Fruit fly (Drosophila melanogaster) whole organism, embryonic: ENCODE data around the gene CG31313.
A peak's percentile ranks its signal among the peaks of the same experiment; 100 is the strongest.

Source experiments
- Atf-2 ChIP-seq: fragments of 200-800 bp; sonication (Bioruptor generic); optimal IDR thresholded peaks from 2 replicates; lab custom pipeline; 2016; ENCODE audit warnings: missing biosample characterization, missing genetic modification characterization
- BtbVII ChIP-seq: fragments of 200-800 bp; sonication (Bioruptor generic); optimal IDR thresholded peaks from 3 replicates; lab custom pipeline; 2017; ENCODE audit warnings: missing biosample characterization, mild to moderate bottlenecking, missing genetic modification characterization
- CG10565 ChIP-seq: fragments of 200-800 bp; sonication (Bioruptor generic); optimal IDR thresholded peaks from 3 replicates; lab custom pipeline; 2016; ENCODE audit warnings: missing biosample characterization, mild to moderate bottlenecking, missing genetic modification characterization
- CG11723 ChIP-seq: fragments of 200-800 bp; sonication (Bioruptor generic); optimal IDR thresholded peaks from 2 replicates; lab custom pipeline; 2017; ENCODE audit warnings: missing biosample characterization, mild to moderate bottlenecking, missing genetic modification characterization
- CG15269 ChIP-seq: fragments of 200-800 bp; sonication (Bioruptor generic); optimal IDR thresholded peaks from 2 replicates; lab custom pipeline; 2018; ENCODE audit warnings: missing biosample characterization, mild to moderate bottlenecking, missing genetic modification characterization, moderate library complexity
- CG18011 ChIP-seq: fragments of 200-800 bp; sonication (Bioruptor generic); optimal IDR thresholded peaks from 2 replicates; lab custom pipeline; 2017; ENCODE audit warnings: missing biosample characterization, missing genetic modification characterization, mild to moderate bottlenecking, moderate library complexity, missing genotype
- CG18262 ChIP-seq: fragments of 200-800 bp; optimal IDR thresholded peaks from 3 replicates; lab custom pipeline; 2019; ENCODE audit warnings: missing biosample characterization, mild to moderate bottlenecking, missing genetic modification characterization, moderate library complexity
- CG1832 ChIP-seq: fragments of 200-800 bp; sonication (Bioruptor generic); optimal IDR thresholded peaks from 2 replicates; lab custom pipeline; 2017; ENCODE audit warnings: missing biosample characterization, mild to moderate bottlenecking, missing genetic modification characterization, inconsistent platforms
- CG18476 ChIP-seq: fragments of 200-800 bp; sonication (Bioruptor generic); optimal IDR thresholded peaks from 2 replicates; lab custom pipeline; 2016; ENCODE audit warnings: missing biosample characterization, mild to moderate bottlenecking, missing genetic modification characterization
- CG32532 ChIP-seq: fragments of 200-800 bp; sonication (Bioruptor generic); IDR thresholded peaks from 2 replicates; pipeline ENCODE4 v1.3.6; 2022; ENCODE audit warnings: missing biosample characterization, missing genetic modification characterization
- CG5953 ChIP-seq: fragments of 200-800 bp; sonication (Bioruptor generic); IDR thresholded peaks from 2 replicates; pipeline ENCODE4 v1.3.6; 2022; ENCODE audit warnings: missing biosample characterization, missing genetic modification characterization
- CG6791 ChIP-seq: fragments of 200-800 bp; sonication (Bioruptor generic); IDR thresholded peaks from 3 replicates; pipeline ENCODE4 v1.3.6; 2022; ENCODE audit warnings: missing biosample characterization, missing genetic modification characterization; ENCODE audit not compliant: partially characterized antibody
- CG7357 ChIP-seq: fragments of 200-800 bp; sonication (Bioruptor generic); IDR thresholded peaks from 3 replicates; pipeline ENCODE4 v1.3.6; 2022; ENCODE audit warnings: missing biosample characterization, missing genetic modification characterization
- CG7786 ChIP-seq: fragments of 200-800 bp; sonication (Bioruptor generic); optimal IDR thresholded peaks from 2 replicates; lab custom pipeline; 2016; ENCODE audit warnings: missing biosample characterization, missing genetic modification characterization
- CG7963 ChIP-seq: fragments of 200-800 bp; sonication (Bioruptor generic); IDR thresholded peaks from 3 replicates; pipeline ENCODE4 v1.3.6; 2022; ENCODE audit warnings: missing biosample characterization, missing genetic modification characterization; ENCODE audit not compliant: partially characterized antibody
- Chrac-16 ChIP-seq: fragments of 200-800 bp; sonication (Bioruptor generic); optimal IDR thresholded peaks from 3 replicates; lab custom pipeline; 2016; ENCODE audit warnings: missing biosample characterization, missing genetic modification characterization
- Doc3 ChIP-seq: fragments of 200-800 bp; sonication (Bioruptor generic); IDR thresholded peaks from 3 replicates; pipeline ENCODE4 v1.3.6; 2022; ENCODE audit warnings: missing biosample characterization, missing genetic modification characterization; ENCODE audit not compliant: partially characterized antibody
- Ets97D ChIP-seq: fragments of 200-800 bp; sonication (Bioruptor generic); optimal IDR thresholded peaks from 3 replicates; lab custom pipeline; 2016; ENCODE audit warnings: missing biosample characterization, missing genetic modification characterization
- Hand ChIP-seq: fragments of 200-800 bp; sonication (Bioruptor generic); optimal IDR thresholded peaks from 2 replicates; lab custom pipeline; 2017; ENCODE audit warnings: mild to moderate bottlenecking, missing biosample characterization, missing genetic modification reagents, missing genetic modification characterization
- HmgD ChIP-seq: fragments of 200-800 bp; sonication (Bioruptor generic); optimal IDR thresholded peaks from 3 replicates; lab custom pipeline; 2016; ENCODE audit warnings: missing biosample characterization, missing genetic modification characterization
- Hr3 ChIP-seq: fragments of 200-800 bp; sonication (Bioruptor generic); optimal IDR thresholded peaks from 3 replicates; lab custom pipeline; 2016; ENCODE audit warnings: missing biosample characterization, missing genetic modification characterization
- MBD-R2 ChIP-seq: fragments of 200-800 bp; sonication (Bioruptor generic); IDR thresholded peaks from 2 replicates; pipeline ENCODE4 v1.3.6; 2022; ENCODE audit warnings: missing biosample characterization, missing genetic modification characterization
- Nf-YA ChIP-seq: fragments of 200-800 bp; sonication (Bioruptor generic); IDR thresholded peaks from 2 replicates; pipeline ENCODE4 v1.3.6; 2022; ENCODE audit warnings: missing biosample characterization, missing genetic modification characterization
- NfI ChIP-seq: fragments of 200-800 bp; sonication (Bioruptor generic); optimal IDR thresholded peaks from 3 replicates; lab custom pipeline; 2018; ENCODE audit warnings: missing biosample characterization, mild to moderate bottlenecking, missing genetic modification characterization, moderate library complexity
- Opbp ChIP-seq: fragments of 200-800 bp; sonication (Bioruptor generic); IDR thresholded peaks from 3 replicates; pipeline ENCODE4 v1.3.6; 2022; ENCODE audit warnings: missing biosample characterization, missing genetic modification characterization; ENCODE audit not compliant: partially characterized antibody
- Ravus ChIP-seq: fragments of 200-800 bp; sonication (Bioruptor generic); IDR thresholded peaks from 2 replicates; pipeline ENCODE4 v1.3.6; 2022; ENCODE audit warnings: missing biosample characterization, missing genetic modification characterization
- Spps ChIP-seq: fragments of 200-800 bp; sonication (Bioruptor generic); optimal IDR thresholded peaks from 2 replicates; lab custom pipeline; 2018; ENCODE audit warnings: missing biosample characterization, mild to moderate bottlenecking, missing genetic modification characterization
- caup ChIP-seq: fragments of 200-800 bp; sonication (Bioruptor generic); optimal IDR thresholded peaks from 3 replicates; lab custom pipeline; 2017; ENCODE audit warnings: missing biosample characterization, mild to moderate bottlenecking, missing genetic modification characterization, moderate library complexity; ENCODE audit not compliant: severe bottlenecking
- chinmo ChIP-seq: fragments of 200-800 bp; sonication (Bioruptor generic); IDR thresholded peaks from 4 replicates; pipeline ENCODE4 v1.3.6; 2022; ENCODE audit warnings: missing biosample characterization, missing genetic modification characterization; ENCODE audit not compliant: partially characterized antibody
- chm ChIP-seq: fragments of 200-800 bp; sonication (Bioruptor generic); IDR thresholded peaks from 2 replicates; pipeline ENCODE4 v1.3.6; 2022; ENCODE audit warnings: missing biosample characterization, missing genetic modification characterization
- chn ChIP-seq: fragments of 200-800 bp; sonication (Bioruptor generic); optimal IDR thresholded peaks from 2 replicates; lab custom pipeline; 2016; ENCODE audit warnings: missing biosample characterization, missing genetic modification characterization
- cwo ChIP-seq: fragments of 200-800 bp; sonication (Bioruptor generic); optimal IDR thresholded peaks from 3 replicates; lab custom pipeline; 2017; ENCODE audit warnings: missing biosample characterization, missing genetic modification characterization, mild to moderate bottlenecking, moderate library complexity, missing genetic modification reagents
- esg ChIP-seq: fragments of 200-800 bp; sonication (Bioruptor generic); conservative IDR thresholded peaks from 2 replicates; pipeline ENCODE4 v1.3.6; 2022; ENCODE audit warnings: missing biosample characterization, missing genetic modification characterization
- kay ChIP-seq: fragments of 200-800 bp; sonication (Bioruptor generic); optimal IDR thresholded peaks from 2 replicates; lab custom pipeline; 2016; ENCODE audit warnings: missing biosample characterization, missing genetic modification characterization
- lbe ChIP-seq: fragments of 200-800 bp; sonication (Bioruptor generic); optimal IDR thresholded peaks from 2 replicates; lab custom pipeline; 2016; ENCODE audit warnings: missing biosample characterization, mild to moderate bottlenecking, missing genetic modification characterization
- mld ChIP-seq: fragments of 200-800 bp; sonication (Bioruptor generic); IDR thresholded peaks from 3 replicates; pipeline ENCODE4 v1.3.6; 2022; ENCODE audit warnings: missing biosample characterization, missing genetic modification characterization; ENCODE audit not compliant: partially characterized antibody
- nau ChIP-seq: fragments of 200-800 bp; sonication (Bioruptor generic); optimal IDR thresholded peaks from 3 replicates; lab custom pipeline; 2017; ENCODE audit warnings: missing biosample characterization, mild to moderate bottlenecking, missing genetic modification characterization, missing genetic modification reagents
- nerfin-1 ChIP-seq: fragments of 200-800 bp; sonication (Bioruptor generic); optimal IDR thresholded peaks from 3 replicates; lab custom pipeline; 2019; ENCODE audit warnings: missing biosample characterization, mild to moderate bottlenecking, missing genetic modification characterization, moderate library complexity
- phol ChIP-seq: fragments of 200-800 bp; sonication (Bioruptor generic); optimal IDR thresholded peaks from 3 replicates; lab custom pipeline; 2018; ENCODE audit warnings: missing biosample characterization, mild to moderate bottlenecking, missing genetic modification characterization, moderate library complexity
- run ChIP-seq: fragments of 200-800 bp; sonication (Bioruptor generic); optimal IDR thresholded peaks from 3 replicates; lab custom pipeline; 2018; ENCODE audit warnings: missing biosample characterization, mild to moderate bottlenecking, missing genetic modification characterization
- scrt ChIP-seq: fragments of 200-800 bp; sonication (Bioruptor generic); optimal IDR thresholded peaks from 2 replicates; lab custom pipeline; 2018; ENCODE audit warnings: missing biosample characterization, mild to moderate bottlenecking, missing genetic modification characterization, moderate library complexity
- sens-2 ChIP-seq: fragments of 200-800 bp; sonication (Bioruptor generic); IDR thresholded peaks from 2 replicates; pipeline ENCODE4 v1.3.6; 2022; ENCODE audit warnings: missing biosample characterization, missing genetic modification characterization
- sim ChIP-seq: fragments of 200-800 bp; sonication (Bioruptor generic); IDR thresholded peaks from 2 replicates; pipeline ENCODE4 v1.3.6; 2022; ENCODE audit warnings: missing biosample characterization, missing genetic modification characterization
- sob ChIP-seq: fragments of 200-800 bp; sonication (Bioruptor generic); IDR thresholded peaks from 2 replicates; pipeline ENCODE4 v1.3.6; 2022; ENCODE audit warnings: missing biosample characterization, missing genetic modification characterization
- wdn ChIP-seq: fragments of 200-800 bp; sonication (Bioruptor generic); IDR thresholded peaks from 2 replicates; pipeline ENCODE4 v1.3.6; 2022; ENCODE audit warnings: missing biosample characterization, missing genetic modification characterization
- zfh2 ChIP-seq: fragments of 200-800 bp; sonication (Bioruptor generic); optimal IDR thresholded peaks from 2 replicates; lab custom pipeline; 2016; ENCODE audit warnings: missing biosample characterization, missing genetic modification characterization

The CG31313 gene

dm6 chr3R:14569411-14570107, 2.3 kb upstream of the CG31313 start, which contains the start of gene Cys (continued):
- no peak for TF ChIP-seq CG1832 (GFP tag; lab: Kevin White, UChicago)
- TF ChIP-seq chinmo (GFP tag; lab: Robert Waterston, UW) = peak; percentile 23; the same call in 1 of the 4 replicates
- no peak for TF ChIP-seq CG7963 (GFP tag; lab: Robert Waterston, UW)
- no peak for TF ChIP-seq kay (GFP tag; lab: Kevin White, UChicago)
- no peak for TF ChIP-seq HmgD (GFP tag; lab: Kevin White, UChicago)
- peak; percentile 47; the same call in 1 of the 2 replicates for TF ChIP-seq CG32532
- no peak for TF ChIP-seq Nf-YA (GFP tag; lab: Robert Waterston, UW)
- no peak for TF ChIP-seq nau (GFP tag; lab: Kevin White, UChicago)
- no peak for TF ChIP-seq Doc3 (GFP tag; lab: Robert Waterston, UW)
- TF ChIP-seq Hand (GFP tag; lab: Kevin White, UChicago) = no peak
- TF ChIP-seq sob (GFP tag; lab: Robert Waterston, UW) = peak; percentile 39; the same call in 1 of the 2 replicates
- no peak for TF ChIP-seq Chrac-16
- TF ChIP-seq CG6791 (GFP tag; lab: Robert Waterston, UW) = peak; percentile 46; the same call in 1 of the 3 replicates
- TF ChIP-seq CG7786 (GFP tag; lab: Kevin White, UChicago) = peak; percentile 17
- TF ChIP-seq Ravus = no peak

- TF ChIP-seq chn (GFP tag; lab: Kevin White, UChicago) = no peak
- TF ChIP-seq CG7357 (GFP tag; lab: Robert Waterston, UW) = no peak
- no peak for TF ChIP-seq Atf-2 (GFP tag; lab: Kevin White, UChicago)
- TF ChIP-seq scrt = no peak
- no peak for TF ChIP-seq CG11723 (GFP tag; lab: Kevin White, UChicago)
- TF ChIP-seq CG5953 (GFP tag; lab: Robert Waterston, UW) = no peak
- TF ChIP-seq Chrac-16 = no peak
- TF ChIP-seq CG10565 (GFP tag; lab: Kevin White, UChicago) = no peak
- no peak for TF ChIP-seq Hr3 (GFP tag; lab: Kevin White, UChicago)
- peak; percentile 46; the same call in 1 of the 2 replicates for TF ChIP-seq MBD-R2 (GFP tag; lab: Robert Waterston, UW)
- no peak for TF ChIP-seq mld
- TF ChIP-seq nerfin-1 (tag; lab: Kevin White, UChicago) = no peak
- peak; percentile 35; the same call in 1 of the 3 replicates for TF ChIP-seq Doc3 (GFP tag; lab: Robert Waterston, UW)
- TF ChIP-seq phol (tag; lab: Kevin White, UChicago) = no peak
- TF ChIP-seq BtbVII (GFP tag; lab: Kevin White, UChicago) = no peak
- TF ChIP-seq esg (GFP tag; lab: Robert Waterston, UW) = no peak
- TF ChIP-seq chm (GFP tag; lab: Robert Waterston, UW) = no peak; the same call in 1 of the 2 replicates
- no peak for TF ChIP-seq wdn
- TF ChIP-seq caup = peak; percentile 46
- no peak for TF ChIP-seq Opbp (GFP tag; lab: Robert Waterston, UW)
- peak; percentile 19 for TF ChIP-seq lbe (GFP tag; lab: Kevin White, UChicago)
- no peak for TF ChIP-seq sim (GFP tag; lab: Robert Waterston, UW)
- peak; percentile 4 for TF ChIP-seq NfI
- no peak for TF ChIP-seq zfh2 (GFP tag; lab: Kevin White, UChicago)
- TF ChIP-seq CG18262 = no peak
- peak; percentile 22 for TF ChIP-seq CG18011 (GFP tag; lab: Kevin White, UChicago)
- TF ChIP-seq CG18476 = no peak
- no peak for TF ChIP-seq Ets97D (GFP tag; lab: Kevin White, UChicago)
- TF ChIP-seq sens-2 (GFP tag; lab: Robert Waterston, UW) = no peak
- TF ChIP-seq CG15269 (tag; lab: Kevin White, UChicago) = peak; percentile 27
- no peak for TF ChIP-seq Spps (tag; lab: Kevin White, UChicago)
- TF ChIP-seq run (tag; lab: Kevin White, UChicago) = no peak
- no peak for TF ChIP-seq cwo (GFP tag; lab: Kevin White, UChicago)
Observed at dm6 chr3R:14568501-14569137, 1.4 kb upstream of the CG31313 start, which contains the start of gene CG8066. TSS of gene CG8066 (minus strand) at chr3R:14568847.
